Fruit fly (Drosophila melanogaster): Measurements from ENCODE around the gene spg.
A peak's percentile ranks its signal among the peaks of the same experiment; 100 is the strongest.

The spg gene

DNA sequence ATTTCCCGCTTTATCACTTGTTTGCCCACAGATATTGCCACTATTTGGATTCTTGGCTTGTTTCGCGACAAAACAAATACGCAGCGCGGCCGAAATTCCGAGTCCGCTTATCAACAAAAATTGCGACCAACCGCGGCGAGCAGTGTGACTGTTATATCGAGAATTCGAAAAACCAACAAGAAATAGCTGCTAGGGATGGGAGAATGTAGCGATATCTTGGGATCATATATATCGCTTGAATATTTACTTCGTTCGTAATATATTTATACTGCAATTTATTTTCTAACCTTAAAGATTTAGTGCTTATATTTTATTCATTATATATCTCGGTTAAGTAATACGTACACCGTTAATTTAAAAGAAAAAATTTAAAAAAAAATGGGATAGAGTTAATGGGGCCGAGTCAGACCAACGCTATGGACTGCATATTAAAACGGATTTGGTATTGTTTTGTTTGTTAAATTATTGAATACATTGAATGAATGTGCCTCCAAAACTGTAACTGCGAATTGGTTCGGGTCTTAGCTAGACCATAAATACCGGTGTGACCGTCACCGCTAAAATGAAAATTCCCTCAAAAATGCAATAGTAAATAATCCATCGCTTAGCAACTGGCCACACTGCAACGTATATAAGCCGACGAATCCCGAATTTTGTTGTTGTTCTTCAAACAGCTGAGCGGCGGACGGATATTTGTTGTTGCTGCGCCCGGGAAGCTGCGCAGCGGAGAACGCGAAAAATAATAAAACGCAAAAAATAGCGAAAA is at the start of gene spg, which contains the start of gene Apc (continued):
- peak; percentile 56 for TF ChIP-seq Sox102F (GFP tag; optimal IDR thresholded peaks at IDR 0.05)
- no peak for TF ChIP-seq CG15336 (GFP tag; IDR thresholded peaks at IDR 0.05)
- peak; percentile 18 for TF ChIP-seq achi (GFP tag; optimal IDR thresholded peaks at IDR 0.05)
- TF ChIP-seq CG32006 (GFP tag; optimal IDR thresholded peaks at IDR 0.05), result no peak
- peak; percentile 15 for TF ChIP-seq CG10669 (GFP tag; optimal IDR thresholded peaks at IDR 0.05)
- TF ChIP-seq Ets96B (tag; optimal IDR thresholded peaks at IDR 0.05), result no peak
- peak; percentile 41 to 59 for TF ChIP-seq ss (GFP tag; optimal IDR thresholded peaks at IDR 0.05)
- no peak for TF ChIP-seq fd85E (GFP tag; optimal IDR thresholded peaks at IDR 0.05)
- TF ChIP-seq vri (GFP tag; optimal IDR thresholded peaks at IDR 0.05), result peak; percentile 40

DNA sequence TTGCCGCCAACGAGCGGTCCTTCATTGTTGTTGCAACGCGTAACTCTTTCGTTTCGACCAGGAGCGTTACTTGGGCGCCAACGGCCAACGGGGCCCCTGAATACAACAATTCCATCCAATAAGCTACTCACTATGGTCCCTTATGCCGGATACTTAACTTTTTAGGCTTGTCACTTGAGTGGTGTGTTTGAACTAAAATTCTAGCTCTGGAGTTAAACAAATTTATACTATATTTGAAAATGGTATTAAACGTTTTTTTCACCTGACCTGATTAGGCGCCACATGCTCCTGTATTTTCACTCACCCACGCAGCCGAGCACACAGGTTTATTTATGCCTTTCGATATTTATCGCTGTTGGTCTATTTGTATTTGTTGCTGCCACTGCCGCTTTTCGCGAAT is 39.9 kb upstream of the spg start:
- TF ChIP-seq acj6 (GFP tag; optimal IDR thresholded peaks at IDR 0.05), result peak; percentile 24
- peak; percentile 82 for TF ChIP-seq Eip78C (GFP tag)
- peak; percentile 18 for TF ChIP-seq Sox14 (GFP tag; optimal IDR thresholded peaks at IDR 0.05)
- TF ChIP-seq Blimp-1 (GFP tag; optimal IDR thresholded peaks at IDR 0.05), result no peak
- peak; percentile 6 for TF ChIP-seq Smox (GFP tag; optimal IDR thresholded peaks at IDR 0.05)
- TF ChIP-seq topi (GFP tag; optimal IDR thresholded peaks at IDR 0.05), result peak; percentile 61
- TF ChIP-seq Hr39 (GFP tag; optimal IDR thresholded peaks at IDR 0.05), result peak; percentile 31
- TF ChIP-seq CG31627 (GFP tag; optimal IDR thresholded peaks at IDR 0.05), result peak; percentile 44
- TF ChIP-seq CG6276 (GFP tag; optimal IDR thresholded peaks at IDR 0.05), result no peak
- no peak for TF ChIP-seq CG10631 (GFP tag; optimal IDR thresholded peaks at IDR 0.05)
- no peak for TF ChIP-seq Lpt (GFP tag; optimal IDR thresholded peaks at IDR 0.05)
- peak; percentile 52 for TF ChIP-seq CG11902 (GFP tag; optimal IDR thresholded peaks at IDR 0.05)
- TF ChIP-seq CG9139 (GFP tag; optimal IDR thresholded peaks at IDR 0.05), result no peak
- TF ChIP-seq lz (GFP tag; optimal IDR thresholded peaks at IDR 0.05), result peak; percentile 17
- peak; percentile 17 for TF ChIP-seq Met (GFP tag; optimal IDR thresholded peaks at IDR 0.05)
- TF ChIP-seq CG32006 (GFP tag; optimal IDR thresholded peaks at IDR 0.05), result peak; percentile 30
- peak; percentile 16 for TF ChIP-seq esn (GFP tag; optimal IDR thresholded peaks at IDR 0.05)
- peak; percentile 91 for TF ChIP-seq svp (GFP tag)
- no peak for TF ChIP-seq CG6163 (GFP tag; IDR thresholded peaks at IDR 0.05)
- peak; percentile 29 for TF ChIP-seq fd59A (GFP tag; optimal IDR thresholded peaks at IDR 0.05)
- TF ChIP-seq Ets21C (GFP tag; optimal IDR thresholded peaks at IDR 0.05), result peak; percentile 21
- TF ChIP-seq OdsH (GFP tag; optimal IDR thresholded peaks at IDR 0.05), result peak; percentile 9

DNA sequence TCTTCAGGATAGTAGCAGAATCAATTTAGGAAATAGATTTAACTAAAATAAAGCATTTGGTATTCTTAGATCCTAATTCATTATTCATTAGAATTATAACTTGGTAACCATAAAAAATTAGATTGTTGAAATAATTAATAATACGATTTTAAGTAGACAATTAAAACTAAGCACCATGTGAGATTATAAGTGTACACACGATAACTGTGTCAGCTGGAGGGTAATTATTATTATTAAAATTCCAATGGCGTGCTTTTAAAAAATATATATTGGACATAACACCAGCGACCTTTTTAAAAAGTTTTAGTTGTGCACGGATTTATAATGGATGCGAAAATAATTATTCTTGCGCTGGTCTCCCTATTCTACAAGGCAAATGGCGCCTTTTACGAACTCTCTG is 38.7 kb upstream of the spg start, which contains the start of gene CheB98a:
Gene CheB98a (plus strand): TSS at position 301 of the 400 bp plus-strand sequence.
- TF ChIP-seq pdm3 (GFP tag; optimal IDR thresholded peaks at IDR 0.05) (no peak), CG10669 (GFP tag; optimal IDR thresholded peaks at IDR 0.05) (no peak), CG4318 (GFP tag; optimal IDR thresholded peaks at IDR 0.05) (no peak), CG8632 (GFP tag; optimal IDR thresholded peaks at IDR 0.05) (no peak), Hr39 (GFP tag; optimal IDR thresholded peaks at IDR 0.05) (no peak), CG3919 (GFP tag; optimal IDR thresholded peaks at IDR 0.05) (no peak), Smox (GFP tag; optimal IDR thresholded peaks at IDR 0.05) (no peak), esn (GFP tag; optimal IDR thresholded peaks at IDR 0.05) (no peak), dsx (GFP tag; optimal IDR thresholded peaks at IDR 0.05; ENCODE audit: poor library complexity, severe bottlenecking) (no peak)

Data from whole organism, prepupa.